Worm (Caenorhabditis elegans) whole organism, L2 larva: ENCODE data around the gene Y110A2AL.10.

Source experiments
- C34F6.9 ChIP-seq: fragments of 150-350 bp; optimal IDR thresholded peaks from 2 replicates; lab custom pipeline; 2014; ENCODE audit warnings: missing biosample characterization, missing genetic modification characterization
- F13H6.1 ChIP-seq: sonication (generic microtip); optimal IDR thresholded peaks from 2 replicates; lab custom pipeline; 2016; ENCODE audit warnings: missing genetic modification characterization, missing compliant biosample characterization
- R02D3.7 ChIP-seq: fragments of 150-350 bp; optimal IDR thresholded peaks from 2 replicates; lab custom pipeline; 2014; ENCODE audit warnings: missing biosample characterization, missing genetic modification characterization
- Y55F3AM.14 ChIP-seq: fragments of 200-800 bp; sonication (Bioruptor generic); optimal IDR thresholded peaks from 2 replicates; lab custom pipeline; 2018; ENCODE audit warnings: mild to moderate bottlenecking, missing genetic modification characterization, missing compliant biosample characterization
- alr-1 ChIP-seq: fragments of 150-350 bp; optimal IDR thresholded peaks from 2 replicates; lab custom pipeline; 2014; ENCODE audit warnings: missing biosample characterization, missing genetic modification characterization
- aly-2 ChIP-seq: fragments of 150-350 bp; optimal IDR thresholded peaks from 2 replicates; lab custom pipeline; 2014; ENCODE audit warnings: missing biosample characterization, missing genetic modification characterization
- ama-1 ChIP-seq: fragments of 150-350 bp; optimal IDR thresholded peaks from 2 replicates; lab custom pipeline; 2018; ENCODE audit warnings: inconsistent platforms
- ceh-82 ChIP-seq: fragments of 150-350 bp; optimal IDR thresholded peaks from 2 replicates; lab custom pipeline; 2014; ENCODE audit warnings: missing biosample characterization, missing genetic modification characterization
- crh-2 ChIP-seq: sonication (generic microtip); optimal IDR thresholded peaks from 2 replicates; lab custom pipeline; 2017; ENCODE audit warnings: missing biosample characterization, missing genetic modification characterization
- egl-27 ChIP-seq: sonication (generic microtip); optimal IDR thresholded peaks from 3 replicates; lab custom pipeline; 2017; ENCODE audit warnings: missing biosample characterization, missing genetic modification reagents, missing genetic modification characterization
- elt-1 ChIP-seq: fragments of 150-350 bp; optimal IDR thresholded peaks from 2 replicates; lab custom pipeline; 2014; ENCODE audit warnings: missing biosample characterization, missing genetic modification characterization
- fos-1 ChIP-seq: fragments of 150-350 bp; optimal IDR thresholded peaks from 2 replicates; lab custom pipeline; 2014; ENCODE audit warnings: missing biosample characterization, missing genetic modification characterization
- gmeb-1 ChIP-seq: fragments of 150-350 bp; optimal IDR thresholded peaks from 2 replicates; lab custom pipeline; 2014; ENCODE audit warnings: missing biosample characterization, missing genetic modification characterization
- lin-13 ChIP-seq: fragments of 150-350 bp; optimal IDR thresholded peaks from 2 replicates; lab custom pipeline; 2014; ENCODE audit warnings: missing biosample characterization, missing genetic modification reagents, missing genetic modification characterization
- lin-39 ChIP-seq: fragments of 150-350 bp; optimal IDR thresholded peaks from 2 replicates; lab custom pipeline; 2014; ENCODE audit warnings: missing biosample characterization, missing genetic modification reagents, missing genetic modification characterization
- lsy-2 ChIP-seq, 2 experiments: fragments of 150-350 bp in 1 of 2; sonication (generic microtip) in 1 of 2; optimal IDR thresholded peaks; 2 replicates each; lab custom pipeline; 2014 to 2017; ENCODE audit warnings: missing biosample characterization in 2 of 2, missing genetic modification characterization in 2 of 2
- mab-5 ChIP-seq: fragments of 150-350 bp; optimal IDR thresholded peaks from 2 replicates; lab custom pipeline; 2014; ENCODE audit warnings: missing biosample characterization, missing genetic modification characterization
- mbf-1 ChIP-seq: sonication (generic microtip); optimal IDR thresholded peaks from 2 replicates; lab custom pipeline; 2017; ENCODE audit warnings: missing biosample characterization, missing genetic modification characterization
- nhr-10 ChIP-seq: sonication (generic microtip); optimal IDR thresholded peaks from 2 replicates; lab custom pipeline; 2017; ENCODE audit warnings: missing biosample characterization, missing genetic modification characterization
- nhr-11 ChIP-seq: fragments of 150-350 bp; optimal IDR thresholded peaks from 2 replicates; lab custom pipeline; 2014; ENCODE audit warnings: missing biosample characterization, missing genetic modification characterization
- nhr-12 ChIP-seq: fragments of 150-350 bp; optimal IDR thresholded peaks from 2 replicates; lab custom pipeline; 2014; ENCODE audit warnings: missing biosample characterization, missing genetic modification characterization
- nhr-129 ChIP-seq: fragments of 150-350 bp; optimal IDR thresholded peaks from 2 replicates; lab custom pipeline; 2014; ENCODE audit warnings: missing biosample characterization, missing genetic modification characterization
- nhr-21 ChIP-seq: fragments of 150-350 bp; optimal IDR thresholded peaks from 2 replicates; lab custom pipeline; 2014; ENCODE audit warnings: missing biosample characterization, missing genetic modification characterization
- nhr-23 ChIP-seq: fragments of 150-350 bp; optimal IDR thresholded peaks from 2 replicates; lab custom pipeline; 2014; ENCODE audit warnings: missing biosample characterization, missing genetic modification reagents, missing genetic modification characterization
- nhr-237 ChIP-seq: fragments of 150-350 bp; optimal IDR thresholded peaks from 2 replicates; lab custom pipeline; 2014; ENCODE audit warnings: missing biosample characterization, missing genetic modification characterization
- nhr-25 ChIP-seq: fragments of 150-350 bp; sonication (generic microtip); optimal IDR thresholded peaks from 3 replicates; lab custom pipeline; 2014; ENCODE audit warnings: missing biosample characterization, missing genetic modification characterization
- nhr-77 ChIP-seq: fragments of 150-350 bp; optimal IDR thresholded peaks from 2 replicates; lab custom pipeline; 2014; ENCODE audit warnings: missing biosample characterization, missing genetic modification characterization
- sem-4 ChIP-seq: fragments of 150-350 bp; optimal IDR thresholded peaks from 2 replicates; lab custom pipeline; 2014; ENCODE audit warnings: missing biosample characterization, missing genetic modification reagents, missing genetic modification characterization
- skn-1 ChIP-seq: sonication (generic microtip); optimal IDR thresholded peaks from 2 replicates; lab custom pipeline; 2017; ENCODE audit warnings: missing biosample characterization, missing genetic modification characterization
- sma-3 ChIP-seq: sonication (generic microtip); optimal IDR thresholded peaks from 2 replicates; lab custom pipeline; 2016; ENCODE audit warnings: missing genetic modification reagents, missing genetic modification characterization, missing compliant biosample characterization
- sma-9 ChIP-seq, 2 experiments: fragments of 150-350 bp in 1 of 2; sonication (generic microtip) in 1 of 2; optimal IDR thresholded peaks; 2 replicates each; lab custom pipeline; 2014 to 2016; ENCODE audit warnings: missing genetic modification characterization in 2 of 2, mild to moderate bottlenecking in 1 of 2, missing biosample characterization in 1 of 2, missing compliant biosample characterization in 1 of 2, missing genetic modification reagents in 1 of 2, moderate library complexity in 1 of 2
- snpc-4 ChIP-seq: fragments of 150-350 bp; optimal IDR thresholded peaks from 2 replicates; lab custom pipeline; 2014; ENCODE audit warnings: missing biosample characterization, missing genetic modification characterization
- unc-39 ChIP-seq: fragments of 150-350 bp; optimal IDR thresholded peaks from 2 replicates; lab custom pipeline; 2014; ENCODE audit warnings: missing biosample characterization, missing genetic modification characterization
- unc-55 ChIP-seq: fragments of 150-350 bp; sonication (generic microtip); optimal IDR thresholded peaks from 3 replicates; lab custom pipeline; 2014; ENCODE audit warnings: missing biosample characterization, missing genetic modification reagents, missing genetic modification characterization
- unc-62 ChIP-seq: fragments of 150-350 bp; optimal IDR thresholded peaks from 2 replicates; lab custom pipeline; 2014; ENCODE audit warnings: missing biosample characterization, missing genetic modification reagents, missing genetic modification characterization
- ztf-1 ChIP-seq: fragments of 200-800 bp; sonication (Bioruptor generic); conservative IDR thresholded peaks from 2 replicates; pipeline ENCODE4 v1.3.6; 2022; ENCODE audit warnings: missing genetic modification characterization, missing compliant biosample characterization
- ztf-4 ChIP-seq: fragments of 150-350 bp; optimal IDR thresholded peaks from 2 replicates; lab custom pipeline; 2014; ENCODE audit warnings: missing biosample characterization, missing genetic modification characterization

The Y110A2AL.10 gene

ce11 chrII:2878909-2879308 lies 7.2 kb upstream of the Y110A2AL.10 start:
- TF ChIP-seq nhr-129 (tag; lab: Kevin White, UChicago), result no peak
- TF ChIP-seq elt-1 (tag; lab: Kevin White, UChicago), result no peak
- TF ChIP-seq sma-9 (GFP tag; optimal IDR thresholded peaks at IDR 0.05; lab: Kevin White, UChicago), result no peak
- TF ChIP-seq sma-9 (tag; optimal IDR thresholded peaks at IDR 0.05; lab: Kevin White, UChicago), result no peak
- no peak for TF ChIP-seq nhr-10 (tag; lab: Kevin White, UChicago)
- TF ChIP-seq ztf-4 (tag; lab: Kevin White, UChicago), result no peak

ce11 chrII:2874801-2875200 lies 3.1 kb upstream of the Y110A2AL.10 start, which contains the start of gene Y110A2AL.1:
Gene Y110A2AL.1 (plus strand): TSS chrII:2875101.
- no peak for TF ChIP-seq skn-1 (tag; lab: Kevin White, UChicago)
- TF ChIP-seq lin-39 (tag; lab: Kevin White, UChicago), result no peak
- no peak for TF ChIP-seq ztf-1 (GFP tag; lab: Robert Waterston, UW)
- TF ChIP-seq nhr-23, result no peak
- no peak for TF ChIP-seq nhr-129 (tag; lab: Kevin White, UChicago)
- TF ChIP-seq lin-13, result no peak
- TF ChIP-seq nhr-12, result no peak
- no peak for TF ChIP-seq gmeb-1 (tag; lab: Kevin White, UChicago)
- TF ChIP-seq egl-27, result no peak
- TF ChIP-seq unc-39 (tag; lab: Kevin White, UChicago), result no peak
- TF ChIP-seq sma-3 (GFP tag; lab: Kevin White, UChicago), result no peak
- TF ChIP-seq aly-2 (tag; lab: Kevin White, UChicago), result no peak
- no peak for TF ChIP-seq nhr-25 (tag; lab: Kevin White, UChicago)
- no peak for TF ChIP-seq nhr-237
- no peak for TF ChIP-seq R02D3.7 (tag; lab: Kevin White, UChicago)
- TF ChIP-seq unc-55, result no peak
- no peak for TF ChIP-seq alr-1 (tag; lab: Kevin White, UChicago)
- TF ChIP-seq crh-2, result no peak
- no peak for TF ChIP-seq fos-1 (tag; lab: Kevin White, UChicago)

ce11 chrII:2867701-2868100 lies 4.0 kb downstream of the Y110A2AL.10 start, which contains the start of gene Y110A2AL.2:
Gene Y110A2AL.2 (plus strand): TSS chrII:2868001.
- no peak for TF ChIP-seq nhr-237
- TF ChIP-seq nhr-10 (tag; lab: Kevin White, UChicago), result no peak
- no peak for TF ChIP-seq mab-5 (tag; lab: Kevin White, UChicago)
- no peak for TF ChIP-seq F13H6.1 (tag; lab: Kevin White, UChicago)
- no peak for TF ChIP-seq nhr-12
- no peak for TF ChIP-seq mbf-1

ce11 chrII:2866541-2867124 lies 5.1 kb downstream of the Y110A2AL.10 start, which contains the start of the genes Y110A2AL.9 and Y110A2AL.3:
Gene Y110A2AL.9 (minus strand): TSS chrII:2866641.
Gene Y110A2AL.3 (plus strand): TSS chrII:2867074.
- TF ChIP-seq ztf-4 (tag; lab: Kevin White, UChicago) (no peak), nhr-77 (tag; lab: Kevin White, UChicago) (no peak), sma-9 (GFP tag; optimal IDR thresholded peaks at IDR 0.05; lab: Kevin White, UChicago) (no peak), sma-9 (tag; optimal IDR thresholded peaks at IDR 0.05; lab: Kevin White, UChicago) (no peak), ceh-82 (tag; lab: Kevin White, UChicago) (no peak)

- TF ChIP-seq nhr-129 (tag; lab: Kevin White, UChicago) (no peak), lin-13 (no peak), nhr-77 (tag; lab: Kevin White, UChicago) (no peak), Y55F3AM.14 (GFP tag; lab: Kevin White, UChicago) (no peak), unc-62 (GFP tag; lab: Kevin White, UChicago) (no peak), nhr-10 (tag; lab: Kevin White, UChicago) (no peak), ama-1 (no peak), unc-39 (tag; lab: Kevin White, UChicago) (no peak), sem-4 (tag; lab: Kevin White, UChicago) (no peak), nhr-11 (tag; lab: Kevin White, UChicago) (no peak), C34F6.9 (tag; lab: Kevin White, UChicago) (no peak), elt-1 (tag; lab: Kevin White, UChicago) (no peak), egl-27 (no peak), alr-1 (tag; lab: Kevin White, UChicago) (no peak), nhr-21 (no peak), lsy-2 (tag; optimal IDR thresholded peaks at IDR 0.05; lab: Kevin White, UChicago) (no peak), snpc-4 (tag; lab: Kevin White, UChicago) (no peak)
These were observed 6.4 kb downstream of the Y110A2AL.10 start for ce11 chrII:2865355-2865754.
